Worm (Caenorhabditis elegans): ENCODE data around the gene F17C11.11.

DNA sequence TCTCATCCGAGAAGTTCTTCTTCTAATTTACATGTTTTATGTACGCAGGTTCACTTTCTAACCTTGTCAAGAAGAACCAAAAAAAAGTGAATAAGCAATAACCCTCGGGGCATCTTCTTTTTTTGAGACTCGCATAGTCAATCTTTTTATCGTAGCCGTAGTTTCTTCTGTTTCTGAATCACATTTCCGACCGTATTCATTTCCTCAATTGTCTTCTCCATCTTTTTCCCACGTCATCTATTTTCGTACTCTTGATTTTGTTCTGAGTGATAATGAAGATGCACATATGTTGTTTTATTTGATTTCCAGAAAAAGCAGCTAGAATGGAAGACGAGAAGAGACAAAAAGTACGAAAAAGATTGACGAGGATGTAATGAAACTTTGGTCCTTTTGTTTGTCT lies 6.3 kb upstream of the F17C11.11 start:
- no peak for TF ChIP-seq sptf-1 (tag; optimal IDR thresholded peaks at IDR 0.05)
- no peak for TF ChIP-seq mdl-1 (tag; optimal IDR thresholded peaks at IDR 0.05)
- TF ChIP-seq lir-3 (tag; optimal IDR thresholded peaks at IDR 0.05; ENCODE audit: poor library complexity), result no peak
- no peak for TF ChIP-seq ceh-82 (tag; optimal IDR thresholded peaks at IDR 0.05)
- TF ChIP-seq jun-1 (tag; optimal IDR thresholded peaks at IDR 0.05), result no peak
- no peak for TF ChIP-seq fos-1 (tag; optimal IDR thresholded peaks at IDR 0.05)
- no peak for TF ChIP-seq lin-13 (GFP tag; optimal IDR thresholded peaks at IDR 0.05)
- no peak for TF ChIP-seq hlh-17 (GFP tag; optimal IDR thresholded peaks at IDR 0.05; ENCODE audit: borderline replicate concordance)
- no peak for TF ChIP-seq snpc-4 (tag; optimal IDR thresholded peaks at IDR 0.05)
- peak in 1 of 2 experiments; percentile 24 for TF ChIP-seq lsy-2 (tag; optimal IDR thresholded peaks at IDR 0.05)
- TF ChIP-seq ama-1 (optimal IDR thresholded peaks at IDR 0.05), result no peak
